Worm (Caenorhabditis elegans) whole organism, midembryonic: Measurements from ENCODE around the gene tbck-1.
A peak's percentile ranks its signal among the peaks of the same experiment; 100 is the strongest.
"Not testable (repeated sequence)": the region's sequence is repeated elsewhere in the genome, so short reads cannot be mapped to it uniquely, and the experiment has no call there.

Source experiments
- T22C8.4 ChIP-seq: fragments of 200-800 bp; sonication (Bioruptor generic); IDR thresholded peaks from 2 replicates; pipeline ENCODE4 v1.3.6; 2022; ENCODE audit warnings: missing genetic modification characterization, missing compliant biosample characterization
- cog-1 ChIP-seq: sonication (generic microtip); optimal IDR thresholded peaks from 2 replicates; lab custom pipeline; 2016; ENCODE audit warnings: missing genetic modification characterization, missing compliant biosample characterization
- flt-1 ChIP-seq: fragments of 200-800 bp; sonication (Bioruptor generic); IDR thresholded peaks from 2 replicates; pipeline ENCODE4 v1.3.6; 2022; ENCODE audit warnings: missing genetic modification characterization, missing compliant biosample characterization
- klf-2 ChIP-seq: fragments of 200-800 bp; sonication (Bioruptor generic); conservative IDR thresholded peaks from 2 replicates; pipeline ENCODE4 v1.3.6; 2022; ENCODE audit warnings: missing genetic modification reagents, missing genetic modification characterization, missing compliant biosample characterization
- med-1 ChIP-seq: sonication (generic microtip); optimal IDR thresholded peaks from 2 replicates; lab custom pipeline; 2017; ENCODE audit warnings: missing genetic modification characterization, mild to moderate bottlenecking, missing compliant biosample characterization, antibody characterized with exemption, missing genetic modification reagents; ENCODE audit not compliant: insufficient read depth
- ref-1 ChIP-seq: fragments of 200-800 bp; sonication (Bioruptor generic); conservative IDR thresholded peaks from 2 replicates; pipeline ENCODE4 v1.3.6; 2022; ENCODE audit warnings: missing genetic modification reagents, missing genetic modification characterization, missing compliant biosample characterization
- tab-1 ChIP-seq: fragments of 200-800 bp; sonication (Bioruptor generic); IDR thresholded peaks from 2 replicates; pipeline ENCODE4 v1.3.6; 2022; ENCODE audit warnings: missing genetic modification characterization, missing compliant biosample characterization
- ztf-23 ChIP-seq: fragments of 200-800 bp; sonication (Bioruptor generic); IDR thresholded peaks from 2 replicates; pipeline ENCODE4 v1.3.6; 2022; ENCODE audit warnings: missing genetic modification reagents, missing genetic modification characterization, missing compliant biosample characterization
- ztf-29 ChIP-seq: fragments of 200-800 bp; sonication (Bioruptor generic); IDR thresholded peaks from 2 replicates; pipeline ENCODE4 v1.3.6; 2022; ENCODE audit warnings: missing genetic modification reagents, missing genetic modification characterization, missing compliant biosample characterization

tbck-1 gene

ce11 chrII:4854761-4855160 is 26.4 kb downstream of the tbck-1 start:
- TF ChIP-seq ref-1 (GFP tag; lab: Robert Waterston, UW), result no peak
- TF ChIP-seq klf-2 (GFP tag; lab: Robert Waterston, UW), result no peak
- no peak for TF ChIP-seq cog-1 (tag; lab: Kevin White, UChicago)
- TF ChIP-seq ztf-23 (GFP tag; lab: Robert Waterston, UW), result no peak
- TF ChIP-seq ztf-29, result no peak
- TF ChIP-seq T22C8.4 (GFP tag; lab: Robert Waterston, UW), result no peak
- no peak for TF ChIP-seq flt-1 (GFP tag; lab: Robert Waterston, UW)
- no peak for TF ChIP-seq med-1 (GFP tag; lab: Kevin White, UChicago)

- TF ChIP-seq tab-1 (no peak), T22C8.4 (GFP tag; lab: Robert Waterston, UW) (no peak), ztf-29 (no peak), cog-1 (tag; lab: Kevin White, UChicago) (no peak), ztf-23 (GFP tag; lab: Robert Waterston, UW) (no peak), med-1 (GFP tag; lab: Kevin White, UChicago) (no peak), ref-1 (GFP tag; lab: Robert Waterston, UW) (no peak), klf-2 (GFP tag; lab: Robert Waterston, UW) (no peak), flt-1 (GFP tag; lab: Robert Waterston, UW) (no peak)
Observed at ce11 chrII:4855489-4855888, 27.1 kb downstream of the tbck-1 start.

- no peak for TF ChIP-seq tab-1
- TF ChIP-seq ref-1 (GFP tag; lab: Robert Waterston, UW), result no peak
- no peak for TF ChIP-seq T22C8.4 (GFP tag; lab: Robert Waterston, UW)
- TF ChIP-seq ztf-29, result no peak
- no peak for TF ChIP-seq cog-1 (tag; lab: Kevin White, UChicago)
- no peak for TF ChIP-seq klf-2 (GFP tag; lab: Robert Waterston, UW)
- TF ChIP-seq med-1 (GFP tag; lab: Kevin White, UChicago), result no peak
- TF ChIP-seq ztf-23 (GFP tag; lab: Robert Waterston, UW), result no peak
- no peak for TF ChIP-seq flt-1 (GFP tag; lab: Robert Waterston, UW)
Observed at ce11 chrII:4856113-4856512, 27.8 kb downstream of the tbck-1 start.

ce11 chrII:4857086-4857485 is 28.7 kb downstream of the tbck-1 start:
- no peak for TF ChIP-seq ztf-29
- 0 out of 2 replicates have a peak, but pooled peaks have one; percentile 13 for TF ChIP-seq T22C8.4 (GFP tag; lab: Robert Waterston, UW)
- TF ChIP-seq ztf-23 (GFP tag; lab: Robert Waterston, UW), result 0 out of 2 replicates have a peak, but pooled peaks have one; percentile 24

- TF ChIP-seq cog-1 (tag; lab: Kevin White, UChicago), result no peak
- no peak for TF ChIP-seq ztf-29
- TF ChIP-seq med-1 (GFP tag; lab: Kevin White, UChicago), result no peak
- no peak for TF ChIP-seq ref-1 (GFP tag; lab: Robert Waterston, UW)
- TF ChIP-seq tab-1, result no peak
- no peak for TF ChIP-seq ztf-23 (GFP tag; lab: Robert Waterston, UW)
- TF ChIP-seq klf-2 (GFP tag; lab: Robert Waterston, UW), result no peak
- TF ChIP-seq T22C8.4 (GFP tag; lab: Robert Waterston, UW), result no peak
- no peak for TF ChIP-seq flt-1 (GFP tag; lab: Robert Waterston, UW)
Observed at ce11 chrII:4857873-4858364, 29.6 kb downstream of the tbck-1 start, which contains the start of gene F11G11.5. F11G11.5 (plus strand) TSS chrII:4857923.

- no peak for TF ChIP-seq ref-1 (GFP tag; lab: Robert Waterston, UW)
- no peak for TF ChIP-seq T22C8.4 (GFP tag; lab: Robert Waterston, UW)
- no peak for TF ChIP-seq klf-2 (GFP tag; lab: Robert Waterston, UW)
- TF ChIP-seq tab-1, result no peak
- no peak for TF ChIP-seq ztf-29
- no peak for TF ChIP-seq flt-1 (GFP tag; lab: Robert Waterston, UW)
- no peak for TF ChIP-seq ztf-23 (GFP tag; lab: Robert Waterston, UW)
- no peak for TF ChIP-seq cog-1 (tag; lab: Kevin White, UChicago)
- TF ChIP-seq med-1 (GFP tag; lab: Kevin White, UChicago), result no peak
Observed at ce11 chrII:4858906-4859411, 30.6 kb downstream of the tbck-1 start.

- TF ChIP-seq ref-1, flt-1, T22C8.4 (GFP tag; lab: Robert Waterston, UW): not testable (repeated sequence)
Observed at ce11 chrII:4860260-4860659, 31.9 kb downstream of the tbck-1 start, which contains the start of the genes nspd-5 and F11G11.4. nspd-5 (minus strand) TSS chrII:4860360. F11G11.4 (plus strand) TSS chrII:4860594.

- TF ChIP-seq tab-1 (no peak), ztf-23 (GFP tag; lab: Robert Waterston, UW) (no peak), T22C8.4 (GFP tag; lab: Robert Waterston, UW) (no peak), med-1 (GFP tag; lab: Kevin White, UChicago) (no peak), cog-1 (tag; lab: Kevin White, UChicago) (no peak), flt-1 (GFP tag; lab: Robert Waterston, UW) (no peak), ztf-29 (no peak), ref-1 (GFP tag; lab: Robert Waterston, UW) (no peak), klf-2 (GFP tag; lab: Robert Waterston, UW) (no peak)
Observed at ce11 chrII:4863357-4863756, 35.0 kb downstream of the tbck-1 start, which contains the start of the genes mpst-4 and F11G11.14. mpst-4 (minus strand) TSS chrII:4863457. F11G11.14 (plus strand) TSS chrII:4863681.

ce11 chrII:4866045-4866444 is 37.7 kb downstream of the tbck-1 start:
- TF ChIP-seq T22C8.4 (GFP tag; lab: Robert Waterston, UW) (no peak), ztf-29 (no peak), tab-1 (no peak), ztf-23 (GFP tag; lab: Robert Waterston, UW) (no peak)
